Fruit fly (Drosophila melanogaster): Measurements from ENCODE around the gene CG6738.
A peak's percentile ranks its signal among the peaks of the same experiment; 100 is the strongest.

The CG6738 gene

DNA sequence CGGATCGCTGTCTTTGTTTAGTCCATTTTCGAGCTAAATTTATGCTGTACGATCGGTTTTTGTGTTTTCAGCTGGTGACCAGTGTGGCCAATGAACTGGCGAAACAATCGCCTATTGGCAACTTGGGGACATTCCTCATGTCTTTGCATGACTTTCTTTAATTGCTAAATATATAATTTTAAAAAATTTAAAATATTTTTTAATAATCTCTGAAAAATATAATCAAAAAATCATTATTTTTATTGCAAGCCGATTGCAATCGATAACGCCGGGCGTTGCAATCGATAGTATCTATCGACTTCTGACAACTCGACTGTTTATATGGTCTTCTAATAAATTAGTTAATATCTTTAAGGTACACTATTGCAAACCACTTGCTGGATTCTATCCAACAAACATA is 38.1 kb upstream of the CG6738 start, which contains the start of the genes sav and Ublcp1 (continued):
- no peak for TF ChIP-seq CG6792 (GFP tag; optimal IDR thresholded peaks at IDR 0.05)
- no peak for TF ChIP-seq cyc (GFP tag; optimal IDR thresholded peaks at IDR 0.05)
- no peak for TF ChIP-seq CG6854 (GFP tag; optimal IDR thresholded peaks at IDR 0.05)
- no peak for TF ChIP-seq CG15336 (GFP tag; IDR thresholded peaks at IDR 0.05)
- no peak for TF ChIP-seq fkh (GFP tag; optimal IDR thresholded peaks at IDR 0.05)
- no peak for TF ChIP-seq pdm3 (GFP tag; optimal IDR thresholded peaks at IDR 0.05)
- no peak for TF ChIP-seq CG32006 (GFP tag; optimal IDR thresholded peaks at IDR 0.05)
- no peak for TF ChIP-seq spab (GFP tag; optimal IDR thresholded peaks at IDR 0.05)
- TF ChIP-seq CG7368 (GFP tag; optimal IDR thresholded peaks at IDR 0.05): no peak
- peak; percentile 15 for TF ChIP-seq topi (GFP tag; optimal IDR thresholded peaks at IDR 0.05)
- TF ChIP-seq Gug (GFP tag; IDR thresholded peaks at IDR 0.05): no peak
- no peak for TF ChIP-seq Eip75B (GFP tag; optimal IDR thresholded peaks at IDR 0.05)
- TF ChIP-seq CG8319 (GFP tag; optimal IDR thresholded peaks at IDR 0.05): no peak
- TF ChIP-seq vri (GFP tag; optimal IDR thresholded peaks at IDR 0.05): peak; percentile 11
- TF ChIP-seq acj6 (GFP tag; optimal IDR thresholded peaks at IDR 0.05): peak; percentile 17
- TF ChIP-seq CG11294 (GFP tag; IDR thresholded peaks at IDR 0.05): no peak
- no peak for TF ChIP-seq CG11762 (GFP tag; optimal IDR thresholded peaks at IDR 0.05; ENCODE audit: insufficient read depth)
- no peak for TF ChIP-seq Hr38 (GFP tag; optimal IDR thresholded peaks at IDR 0.05)
- TF ChIP-seq net (GFP tag; optimal IDR thresholded peaks at IDR 0.05): no peak
- no peak for TF ChIP-seq CG3032 (tag; optimal IDR thresholded peaks at IDR 0.05)
- peak; percentile 83 for TF ChIP-seq CG6808 (GFP tag; optimal IDR thresholded peaks at IDR 0.05)
- TF ChIP-seq dac (GFP tag; optimal IDR thresholded peaks at IDR 0.05): no peak
- TF ChIP-seq svp (GFP tag): peak; percentile 50
- no peak for TF ChIP-seq CG9139 (GFP tag; optimal IDR thresholded peaks at IDR 0.05)
- no peak for TF ChIP-seq Ets21C (GFP tag; optimal IDR thresholded peaks at IDR 0.05)
- TF ChIP-seq CG34406 (GFP tag; optimal IDR thresholded peaks at IDR 0.05): no peak
- no peak for TF ChIP-seq Hr4 (GFP tag; optimal IDR thresholded peaks at IDR 0.05)
- TF ChIP-seq CG10631 (GFP tag; optimal IDR thresholded peaks at IDR 0.05): no peak
- no peak for TF ChIP-seq CG8632 (GFP tag; optimal IDR thresholded peaks at IDR 0.05)
- no peak for TF ChIP-seq CG6163 (GFP tag; IDR thresholded peaks at IDR 0.05)
- no peak for TF ChIP-seq Hr39 (GFP tag; optimal IDR thresholded peaks at IDR 0.05)
- TF ChIP-seq CG10669 (GFP tag; optimal IDR thresholded peaks at IDR 0.05): no peak
- no peak for TF ChIP-seq Sox15 (GFP tag; optimal IDR thresholded peaks at IDR 0.05)
- TF ChIP-seq CG11902 (GFP tag; optimal IDR thresholded peaks at IDR 0.05): no peak
- TF ChIP-seq Smox (GFP tag; optimal IDR thresholded peaks at IDR 0.05): no peak
- TF ChIP-seq lz (GFP tag; optimal IDR thresholded peaks at IDR 0.05): no peak
- TF ChIP-seq Blimp-1 (GFP tag; optimal IDR thresholded peaks at IDR 0.05): no peak
- no peak for TF ChIP-seq ss (GFP tag; optimal IDR thresholded peaks at IDR 0.05)
- TF ChIP-seq salr (GFP tag; optimal IDR thresholded peaks at IDR 0.05): no peak
- no peak for TF ChIP-seq Lpt (GFP tag; optimal IDR thresholded peaks at IDR 0.05)
- TF ChIP-seq Met (GFP tag; optimal IDR thresholded peaks at IDR 0.05): no peak
- no peak for TF ChIP-seq CG4318 (GFP tag; optimal IDR thresholded peaks at IDR 0.05)

DNA sequence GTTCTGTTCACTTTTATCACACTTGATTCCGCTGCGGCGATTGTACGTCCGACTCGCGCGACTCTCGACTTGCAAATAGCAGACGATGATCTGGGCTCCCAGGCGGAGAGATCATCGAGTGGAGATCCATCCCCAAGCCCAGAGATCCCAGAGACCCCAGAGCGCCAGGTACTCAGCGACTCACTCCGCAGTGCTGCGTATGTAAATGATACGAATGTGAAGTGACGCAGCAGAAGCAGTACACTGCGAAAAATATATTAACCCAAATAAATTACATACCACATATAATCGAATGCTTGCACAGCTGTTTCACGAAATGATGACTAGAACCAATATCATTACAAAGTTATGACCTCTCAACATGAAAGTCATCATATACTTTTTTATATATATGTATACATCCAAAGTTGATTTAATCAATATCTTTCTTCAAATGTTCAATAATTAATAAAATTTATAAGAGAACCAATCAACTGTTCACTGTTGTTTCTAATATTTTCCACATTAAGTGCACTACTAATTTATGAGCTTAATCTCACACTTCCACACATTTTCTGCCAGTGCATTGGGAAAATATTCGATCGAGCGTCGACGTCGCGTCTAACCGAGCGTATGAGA is 32.0 kb upstream of the CG6738 start, which contains the start of gene CG17111:
TSS of gene CG17111 (minus strand) at position 51 of the 618 bp plus-strand sequence.
- no peak for TF ChIP-seq Hr38 (GFP tag; optimal IDR thresholded peaks at IDR 0.05)
- TF ChIP-seq CG32006 (GFP tag; optimal IDR thresholded peaks at IDR 0.05): peak; percentile 49
- no peak for TF ChIP-seq topi (GFP tag; optimal IDR thresholded peaks at IDR 0.05)
- no peak for TF ChIP-seq Gug (GFP tag; IDR thresholded peaks at IDR 0.05)
- TF ChIP-seq pdm3 (GFP tag; optimal IDR thresholded peaks at IDR 0.05): no peak
- TF ChIP-seq CG4318 (GFP tag; optimal IDR thresholded peaks at IDR 0.05): no peak
- TF ChIP-seq Blimp-1 (GFP tag; optimal IDR thresholded peaks at IDR 0.05): no peak
- TF ChIP-seq CG11762 (GFP tag; optimal IDR thresholded peaks at IDR 0.05; ENCODE audit: insufficient read depth): no peak
- no peak for TF ChIP-seq ss (GFP tag; optimal IDR thresholded peaks at IDR 0.05)
- TF ChIP-seq dac (GFP tag; optimal IDR thresholded peaks at IDR 0.05): no peak
- peak; percentile 7 for TF ChIP-seq CG10631 (GFP tag; optimal IDR thresholded peaks at IDR 0.05)
- no peak for TF ChIP-seq CG6163 (GFP tag; IDR thresholded peaks at IDR 0.05)
- no peak for TF ChIP-seq Sox15 (GFP tag; optimal IDR thresholded peaks at IDR 0.05)
- no peak for TF ChIP-seq CG6792 (GFP tag; optimal IDR thresholded peaks at IDR 0.05)
- no peak for TF ChIP-seq Eip93F (GFP tag; optimal IDR thresholded peaks at IDR 0.05)
- TF ChIP-seq CG8119 (GFP tag; IDR thresholded peaks at IDR 0.05): no peak
- no peak for TF ChIP-seq CG10669 (GFP tag; optimal IDR thresholded peaks at IDR 0.05)
- no peak for TF ChIP-seq Sox14 (GFP tag; optimal IDR thresholded peaks at IDR 0.05)
- no peak for TF ChIP-seq CG15336 (GFP tag; IDR thresholded peaks at IDR 0.05)
- TF ChIP-seq Smox (GFP tag; optimal IDR thresholded peaks at IDR 0.05): peak; percentile 4
- TF ChIP-seq acj6 (GFP tag; optimal IDR thresholded peaks at IDR 0.05): no peak
- TF ChIP-seq dsx (GFP tag; optimal IDR thresholded peaks at IDR 0.05; ENCODE audit: poor library complexity, severe bottlenecking): no peak
- peak; percentile 13 for TF ChIP-seq achi (GFP tag; optimal IDR thresholded peaks at IDR 0.05)
- no peak for TF ChIP-seq esn (GFP tag; optimal IDR thresholded peaks at IDR 0.05)
- no peak for TF ChIP-seq Ets96B (tag; optimal IDR thresholded peaks at IDR 0.05)
- no peak for TF ChIP-seq lz (GFP tag; optimal IDR thresholded peaks at IDR 0.05)
- TF ChIP-seq net (GFP tag; optimal IDR thresholded peaks at IDR 0.05): no peak
